Worm (Caenorhabditis elegans) whole organism, mixed stage, embryonic: ENCODE data around the gene gly-3.
"Not testable (repeated sequence)": the region's sequence is repeated elsewhere in the genome, so short reads cannot be mapped to it uniquely, and the experiment has no call there.

Source experiments
- ces-1 ChIP-seq: fragments of 150-350 bp; optimal IDR thresholded peaks from 2 replicates; lab custom pipeline; 2014; ENCODE audit warnings: missing biosample characterization, missing genetic modification reagents, missing genetic modification characterization
- elt-1 ChIP-seq: sonication (generic microtip); optimal IDR thresholded peaks from 2 replicates; lab custom pipeline; 2017; ENCODE audit warnings: missing genetic modification characterization, mild to moderate bottlenecking, missing compliant biosample characterization, antibody characterized with exemption, moderate library complexity, borderline replicate concordance; ENCODE audit not compliant: insufficient read depth
- mep-1 ChIP-seq: fragments of 150-350 bp; optimal IDR thresholded peaks from 2 replicates; lab custom pipeline; 2017; ENCODE audit warnings: missing biosample characterization, missing genetic modification reagents, missing genetic modification characterization, inconsistent platforms
- nhr-237 ChIP-seq: fragments of 150-350 bp; optimal IDR thresholded peaks from 2 replicates; lab custom pipeline; 2014; ENCODE audit warnings: missing biosample characterization, missing genetic modification characterization
- snpc-4 ChIP-seq: fragments of 150-350 bp; optimal IDR thresholded peaks from 2 replicates; lab custom pipeline; 2014; ENCODE audit warnings: missing biosample characterization, missing genetic modification characterization
- unc-62 ChIP-seq: fragments of 150-350 bp; optimal IDR thresholded peaks from 2 replicates; lab custom pipeline; 2014; ENCODE audit warnings: missing biosample characterization, missing genetic modification reagents, missing genetic modification characterization

DNA sequence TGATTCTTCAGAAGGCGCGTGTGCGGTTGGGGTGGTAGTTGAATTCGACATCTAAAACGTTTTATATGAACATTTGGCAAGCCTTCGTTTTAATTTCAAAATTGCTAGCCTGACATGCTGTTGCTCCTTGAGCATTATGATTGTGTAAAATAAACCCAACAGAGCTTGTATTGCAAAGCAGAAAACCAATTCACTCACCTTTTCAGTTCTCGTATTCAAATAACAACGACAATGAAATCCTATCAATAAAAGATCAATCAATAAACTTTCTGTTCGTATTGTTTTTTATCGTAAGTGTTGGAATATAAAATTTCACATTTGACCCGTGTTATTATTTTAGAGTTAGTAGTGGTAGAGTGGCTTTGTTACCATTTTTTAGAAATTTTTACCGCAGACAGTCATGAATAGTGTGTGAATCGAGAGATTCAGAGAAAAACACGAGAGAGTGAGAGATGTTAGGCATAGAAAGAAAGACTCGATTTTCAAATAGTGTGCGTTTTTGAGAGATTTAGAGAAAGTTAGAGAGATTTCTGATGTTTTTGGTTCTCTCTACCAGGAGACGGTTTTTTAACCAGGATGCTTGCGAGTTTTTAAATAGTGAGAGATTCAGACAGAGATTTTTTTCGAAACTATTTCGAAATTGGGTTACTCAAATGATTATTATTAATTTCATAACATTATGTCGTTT, 41.5 kb upstream of the gly-3 start, which contains the start of gene F54H12.10:
- TF ChIP-seq snpc-4 (tag; lab: Kevin White, UChicago); ces-1 (GFP tag; lab: Kevin White, UChicago); mep-1 (tag; lab: Kevin White, UChicago); elt-1 (tag; lab: Kevin White, UChicago); nhr-237 (tag; lab: Kevin White, UChicago); unc-62 (GFP tag; lab: Kevin White, UChicago): not testable (repeated sequence)
